Worm (Caenorhabditis elegans) whole organism, L4/young adult: ENCODE data around the gene ZK1248.17.

Source experiments
- W03F9.2 ChIP-seq: fragments of 150-350 bp; optimal IDR thresholded peaks from 2 replicates; lab custom pipeline; 2014; ENCODE audit warnings: missing biosample characterization, missing genetic modification characterization
- dao-5 ChIP-seq: sonication (generic microtip); optimal IDR thresholded peaks from 2 replicates; lab custom pipeline; 2016; ENCODE audit warnings: missing genotype, missing genetic modification characterization, moderate library complexity, missing compliant biosample characterization
- him-1 ChIP-seq: sonication (generic microtip); optimal IDR thresholded peaks from 2 replicates; lab custom pipeline; 2016; ENCODE audit warnings: missing genotype, missing genetic modification reagents, missing genetic modification characterization, missing compliant biosample characterization

- TF ChIP-seq W03F9.2 (tag; lab: Kevin White, UChicago), result peak; percentile 34
- TF ChIP-seq him-1 (tag; lab: Kevin White, UChicago), result no peak
- TF ChIP-seq dao-5 (tag; lab: Kevin White, UChicago), result no peak
Measured at ce11 chrII:5836153-5836719, 9.1 kb downstream of the ZK1248.17 start, which contains the start of gene fzo-1.
